Fruit fly (Drosophila melanogaster) whole organism, prepupa: Measurements from ENCODE around the gene CG44044.

ENCODE experiments used
- Blimp-1 ChIP-seq: fragments of 200-800 bp; sonication (Bioruptor generic); optimal IDR thresholded peaks from 3 replicates; lab custom pipeline; 2017; ENCODE audit warnings: missing biosample characterization, missing genetic modification characterization, mild to moderate bottlenecking, moderate library complexity, missing genetic modification reagents
- CG10631 ChIP-seq: fragments of 200-800 bp; sonication (Bioruptor generic); optimal IDR thresholded peaks from 2 replicates; lab custom pipeline; 2016; ENCODE audit warnings: missing biosample characterization, missing genetic modification characterization
- CG10669 ChIP-seq: fragments of 200-800 bp; sonication (Bioruptor generic); optimal IDR thresholded peaks from 3 replicates; lab custom pipeline; 2018; ENCODE audit warnings: missing biosample characterization, mild to moderate bottlenecking, missing genetic modification characterization, moderate library complexity
- CG11902 ChIP-seq: fragments of 200-800 bp; sonication (Bioruptor generic); optimal IDR thresholded peaks from 3 replicates; lab custom pipeline; 2016; ENCODE audit warnings: missing biosample characterization, missing genetic modification characterization
- CG15336 ChIP-seq: fragments of 200-800 bp; sonication (Bioruptor generic); IDR thresholded peaks from 2 replicates; pipeline ENCODE4 v1.3.6; 2022; ENCODE audit warnings: missing biosample characterization, missing genetic modification characterization
- CG1621 ChIP-seq: fragments of 200-800 bp; sonication (Bioruptor generic); optimal IDR thresholded peaks from 3 replicates; lab custom pipeline; 2018; ENCODE audit warnings: missing biosample characterization, mild to moderate bottlenecking, missing genetic modification characterization
- CG16779 ChIP-seq: fragments of 200-800 bp; sonication (Bioruptor generic); optimal IDR thresholded peaks from 3 replicates; lab custom pipeline; 2017; ENCODE audit warnings: missing biosample characterization, mild to moderate bottlenecking, missing genetic modification characterization
- CG32006 ChIP-seq: fragments of 200-800 bp; sonication (Bioruptor generic); optimal IDR thresholded peaks from 3 replicates; lab custom pipeline; 2017; ENCODE audit warnings: missing biosample characterization, mild to moderate bottlenecking, missing genetic modification characterization
- CG6163 ChIP-seq: fragments of 200-800 bp; sonication (Bioruptor generic); IDR thresholded peaks from 3 replicates; pipeline ENCODE4 v1.3.6; 2022; ENCODE audit warnings: missing biosample characterization, missing genetic modification characterization
- CG6276 ChIP-seq: fragments of 200-800 bp; sonication (Bioruptor generic); optimal IDR thresholded peaks from 2 replicates; lab custom pipeline; 2017; ENCODE audit warnings: missing biosample characterization, mild to moderate bottlenecking, missing genetic modification characterization
- CG6792 ChIP-seq: fragments of 200-800 bp; sonication (Bioruptor generic); optimal IDR thresholded peaks from 3 replicates; lab custom pipeline; 2016; ENCODE audit warnings: missing biosample characterization, missing genetic modification characterization
- CG6854 ChIP-seq: fragments of 200-800 bp; sonication (Bioruptor generic); optimal IDR thresholded peaks from 2 replicates; lab custom pipeline; 2017; ENCODE audit warnings: missing biosample characterization, mild to moderate bottlenecking, missing genetic modification characterization
- CG8119 ChIP-seq: fragments of 200-800 bp; sonication (Bioruptor generic); IDR thresholded peaks from 3 replicates; pipeline ENCODE4 v1.3.6; 2022; ENCODE audit warnings: missing biosample characterization, missing genetic modification characterization
- CG8632 ChIP-seq: fragments of 200-800 bp; sonication (Bioruptor generic); optimal IDR thresholded peaks from 3 replicates; lab custom pipeline; 2016; ENCODE audit warnings: missing biosample characterization, missing genetic modification characterization
- CG9139 ChIP-seq: fragments of 200-800 bp; sonication (Bioruptor generic); optimal IDR thresholded peaks from 3 replicates; lab custom pipeline; 2017; ENCODE audit warnings: missing biosample characterization, mild to moderate bottlenecking, missing genetic modification characterization
- Eip78C ChIP-seq: fragments of 200-800 bp; sonication (Bioruptor generic); peaks from one replicate; lab custom pipeline; 2016; ENCODE audit warnings: missing biosample characterization, missing genetic modification characterization
- Ets96B ChIP-seq: fragments of 200-800 bp; optimal IDR thresholded peaks from 2 replicates; lab custom pipeline; 2019; ENCODE audit warnings: missing biosample characterization, mild to moderate bottlenecking, missing genetic modification characterization, moderate library complexity
- Gug ChIP-seq: fragments of 200-800 bp; sonication (Bioruptor generic); IDR thresholded peaks from 2 replicates; pipeline ENCODE4 v1.3.6; 2022; ENCODE audit warnings: missing biosample characterization, missing genetic modification characterization
- Hr38 ChIP-seq: sonication (Bioruptor generic); optimal IDR thresholded peaks from 2 replicates; lab custom pipeline; 2016; ENCODE audit warnings: missing biosample characterization, missing genetic modification characterization
- Hr4 ChIP-seq: fragments of 200-800 bp; sonication (Bioruptor generic); optimal IDR thresholded peaks from 3 replicates; lab custom pipeline; 2016; ENCODE audit warnings: missing biosample characterization, missing genetic modification characterization
- Met ChIP-seq: fragments of 200-800 bp; sonication (Bioruptor generic); optimal IDR thresholded peaks from 3 replicates; lab custom pipeline; 2016; ENCODE audit warnings: missing biosample characterization, missing genetic modification characterization
- OdsH ChIP-seq: fragments of 200-800 bp; sonication (Bioruptor generic); optimal IDR thresholded peaks from 3 replicates; lab custom pipeline; 2016; ENCODE audit warnings: missing biosample characterization, missing genetic modification characterization
- Smox ChIP-seq: fragments of 200-800 bp; sonication (Bioruptor generic); optimal IDR thresholded peaks from 3 replicates; lab custom pipeline; 2016; ENCODE audit warnings: missing biosample characterization, missing genetic modification characterization
- Sox102F ChIP-seq: fragments of 200-800 bp; sonication (Bioruptor generic); optimal IDR thresholded peaks from 2 replicates; lab custom pipeline; 2016; ENCODE audit warnings: missing biosample characterization, mild to moderate bottlenecking, missing genetic modification characterization
- Sox14 ChIP-seq: fragments of 200-800 bp; sonication (Bioruptor generic); optimal IDR thresholded peaks from 3 replicates; lab custom pipeline; 2016; ENCODE audit warnings: missing biosample characterization, missing genetic modification characterization
- acj6 ChIP-seq: fragments of 200-800 bp; sonication (Bioruptor generic); optimal IDR thresholded peaks from 3 replicates; lab custom pipeline; 2016; ENCODE audit warnings: missing biosample characterization, missing genetic modification characterization
- cyc ChIP-seq: fragments of 200-800 bp; sonication (Bioruptor generic); optimal IDR thresholded peaks from 3 replicates; lab custom pipeline; 2016; ENCODE audit warnings: missing biosample characterization, missing genetic modification characterization
- dac ChIP-seq: fragments of 200-800 bp; sonication (Bioruptor generic); optimal IDR thresholded peaks from 2 replicates; lab custom pipeline; 2017; ENCODE audit warnings: missing biosample characterization, mild to moderate bottlenecking, missing genetic modification characterization
- dsx ChIP-seq: fragments of 200-800 bp; optimal IDR thresholded peaks from 3 replicates; lab custom pipeline; 2019; ENCODE audit warnings: missing biosample characterization, mild to moderate bottlenecking, missing genetic modification characterization, moderate library complexity; ENCODE audit not compliant: poor library complexity, severe bottlenecking
- eg ChIP-seq: fragments of 200-800 bp; sonication (Bioruptor generic); IDR thresholded peaks from 3 replicates; pipeline ENCODE4 v1.3.6; 2022; ENCODE audit warnings: missing biosample characterization, missing genetic modification characterization
- esn ChIP-seq: fragments of 200-800 bp; sonication (Bioruptor generic); optimal IDR thresholded peaks from 2 replicates; lab custom pipeline; 2016; ENCODE audit warnings: missing biosample characterization, mild to moderate bottlenecking, missing genetic modification characterization, moderate library complexity
- fd59A ChIP-seq: fragments of 200-800 bp; sonication (Bioruptor generic); optimal IDR thresholded peaks from 2 replicates; lab custom pipeline; 2017; ENCODE audit warnings: missing biosample characterization, mild to moderate bottlenecking, missing genetic modification characterization, missing genetic modification reagents
- fd85E ChIP-seq: fragments of 200-800 bp; sonication (Bioruptor generic); optimal IDR thresholded peaks from 3 replicates; lab custom pipeline; 2016; ENCODE audit warnings: missing biosample characterization, missing genetic modification characterization
- fkh ChIP-seq: fragments of 200-800 bp; sonication (Bioruptor generic); optimal IDR thresholded peaks from 3 replicates; lab custom pipeline; 2017; ENCODE audit warnings: missing biosample characterization, mild to moderate bottlenecking, missing genetic modification characterization, moderate library complexity
- lz ChIP-seq: fragments of 200-800 bp; sonication (Bioruptor generic); optimal IDR thresholded peaks from 3 replicates; lab custom pipeline; 2016; ENCODE audit warnings: missing biosample characterization, missing genetic modification characterization
- net ChIP-seq: fragments of 200-800 bp; sonication (Bioruptor generic); optimal IDR thresholded peaks from 3 replicates; lab custom pipeline; 2016; ENCODE audit warnings: missing biosample characterization, missing genetic modification characterization
- salr ChIP-seq, 2 experiments: fragments of 200-800 bp; sonication (Bioruptor generic); optimal IDR thresholded peaks; 3 replicates each; lab custom pipeline; 2016 to 2018; ENCODE audit warnings: missing biosample characterization in 2 of 2, missing genetic modification characterization in 2 of 2, mild to moderate bottlenecking in 1 of 2
- spab ChIP-seq: fragments of 200-800 bp; sonication (Bioruptor generic); optimal IDR thresholded peaks from 2 replicates; lab custom pipeline; 2017; ENCODE audit warnings: missing biosample characterization, mild to moderate bottlenecking, missing genetic modification characterization, missing genetic modification reagents
- ss ChIP-seq, 2 experiments: fragments of 200-800 bp; sonication (Bioruptor generic); optimal IDR thresholded peaks; 2 replicates in 1 of 2; 3 replicates in 1 of 2; lab custom pipeline; 2017 to 2018; ENCODE audit warnings: mild to moderate bottlenecking in 2 of 2, missing biosample characterization in 2 of 2, missing genetic modification characterization in 2 of 2, moderate library complexity in 1 of 2
- svp ChIP-seq: fragments of 200-800 bp; sonication (Bioruptor generic); peaks from one replicate; lab custom pipeline; 2016; ENCODE audit warnings: missing biosample characterization, missing genetic modification characterization
- topi ChIP-seq: fragments of 200-800 bp; sonication (Bioruptor generic); optimal IDR thresholded peaks from 3 replicates; lab custom pipeline; 2016; ENCODE audit warnings: missing biosample characterization, missing genetic modification characterization
- vri ChIP-seq: fragments of 200-800 bp; sonication (Bioruptor generic); optimal IDR thresholded peaks from 3 replicates; lab custom pipeline; 2016; ENCODE audit warnings: missing biosample characterization, mild to moderate bottlenecking, missing genetic modification characterization

CG44044 gene

dm6 chr3R:16280003-16280998 lies 41.3 kb upstream of the CG44044 start (continued):
- TF ChIP-seq CG8632 (GFP tag; lab: Kevin White, UChicago) (peak; percentile 100), fd59A (peak; percentile 99), CG6792 (GFP tag; lab: Kevin White, UChicago) (peak; percentile 100), Smox (peak; percentile 100), spab (peak; percentile 99), CG6276 (GFP tag; lab: Kevin White, UChicago) (peak; percentile 99), cyc (GFP tag; lab: Kevin White, UChicago) (peak; percentile 99), topi (peak; percentile 100), salr (GFP tag; optimal IDR thresholded peaks at IDR 0.05; lab: Kevin White, UChicago) (peak; percentile 98 to 100), ss (GFP tag; optimal IDR thresholded peaks at IDR 0.05; lab: Kevin White, UChicago) (peak; percentile 99), OdsH (GFP tag; lab: Kevin White, UChicago) (peak; percentile 100), CG6854 (GFP tag; lab: Kevin White, UChicago) (peak; percentile 98), Eip78C (GFP tag; lab: Kevin White, UChicago) (peak; percentile 100), Sox102F (GFP tag; lab: Kevin White, UChicago) (peak; percentile 100), dsx (GFP tag; lab: Kevin White, UChicago) (peak; percentile 99), lz (peak; percentile 99), Gug (GFP tag; lab: Robert Waterston, UW) (peak; percentile 99), CG32006 (GFP tag; lab: Kevin White, UChicago) (peak; percentile 99), dac (GFP tag; lab: Kevin White, UChicago) (peak; percentile 92), CG15336 (GFP tag; lab: Robert Waterston, UW) (peak; percentile 100), Hr4 (peak; percentile 99), eg (GFP tag; lab: Robert Waterston, UW) (peak; percentile 100), Hr38 (peak; percentile 95), fd85E (GFP tag; lab: Kevin White, UChicago) (peak; percentile 97)

- peak; percentile 64; the same call in 1 of the 3 replicates for TF ChIP-seq CG6163
- no peak for TF ChIP-seq CG10631 (GFP tag; lab: Kevin White, UChicago)
- no peak for TF ChIP-seq Smox
- TF ChIP-seq CG32006 (GFP tag; lab: Kevin White, UChicago), result no peak
- no peak for TF ChIP-seq vri (GFP tag; lab: Kevin White, UChicago)
- TF ChIP-seq ss (GFP tag; optimal IDR thresholded peaks at IDR 0.05; lab: Kevin White, UChicago), result peak; percentile 31 to 69
- peak; percentile 8 for TF ChIP-seq Sox14 (GFP tag; lab: Kevin White, UChicago)
- no peak for TF ChIP-seq CG8119
- peak; percentile 24 for TF ChIP-seq spab
- no peak for TF ChIP-seq acj6 (GFP tag; lab: Kevin White, UChicago)
- TF ChIP-seq Hr38, result no peak
- peak; percentile 61; the same call in 1 of the 3 replicates for TF ChIP-seq eg (GFP tag; lab: Robert Waterston, UW)
- TF ChIP-seq CG6276 (GFP tag; lab: Kevin White, UChicago), result peak; percentile 1
- peak; percentile 18 for TF ChIP-seq Sox102F (GFP tag; lab: Kevin White, UChicago)
- TF ChIP-seq CG16779 (tag; lab: Kevin White, UChicago), result peak; percentile 5
- TF ChIP-seq Met (GFP tag; lab: Kevin White, UChicago), result no peak
- no peak for TF ChIP-seq dac (GFP tag; lab: Kevin White, UChicago)
- TF ChIP-seq OdsH (GFP tag; lab: Kevin White, UChicago), result no peak
- TF ChIP-seq fd59A, result no peak
- TF ChIP-seq CG10669 (GFP tag; lab: Kevin White, UChicago), result peak; percentile 7
- TF ChIP-seq salr (GFP tag; optimal IDR thresholded peaks at IDR 0.05; lab: Kevin White, UChicago), result no peak
- TF ChIP-seq lz, result no peak
- TF ChIP-seq fd85E (GFP tag; lab: Kevin White, UChicago), result no peak
- peak; percentile 43 for TF ChIP-seq CG6854 (GFP tag; lab: Kevin White, UChicago)
- no peak for TF ChIP-seq net (GFP tag; lab: Kevin White, UChicago)
- peak; percentile 12 for TF ChIP-seq fkh (GFP tag; lab: Kevin White, UChicago)
- peak; percentile 28 for TF ChIP-seq CG1621 (tag; lab: Kevin White, UChicago)
- TF ChIP-seq CG11902 (GFP tag; lab: Kevin White, UChicago), result no peak
- TF ChIP-seq svp, result no peak
- TF ChIP-seq dsx (GFP tag; lab: Kevin White, UChicago), result peak; percentile 66
- TF ChIP-seq CG8632 (GFP tag; lab: Kevin White, UChicago), result no peak
- peak; percentile 10 for TF ChIP-seq CG9139 (GFP tag; lab: Kevin White, UChicago)
- no peak for TF ChIP-seq Blimp-1 (GFP tag; lab: Kevin White, UChicago)
- TF ChIP-seq Hr4, result no peak
- TF ChIP-seq topi, result no peak
- TF ChIP-seq esn, result no peak
- peak; percentile 6 for TF ChIP-seq Ets96B (tag; lab: Kevin White, UChicago)
- peak; percentile 67 for TF ChIP-seq Eip78C (GFP tag; lab: Kevin White, UChicago)
Observed at dm6 chr3R:16281033-16281680, 40.5 kb upstream of the CG44044 start.
